Worm (Caenorhabditis elegans) whole organism, L4/young adult: Measurements from ENCODE around the gene T11B7.5.

ENCODE experiments used
- W03F9.2 ChIP-seq: fragments of 150-350 bp; optimal IDR thresholded peaks from 2 replicates; lab custom pipeline; 2014; ENCODE audit warnings: missing biosample characterization, missing genetic modification characterization
- him-1 ChIP-seq: sonication (generic microtip); optimal IDR thresholded peaks from 2 replicates; lab custom pipeline; 2016; ENCODE audit warnings: missing genotype, missing genetic modification reagents, missing genetic modification characterization, missing compliant biosample characterization

DNA sequence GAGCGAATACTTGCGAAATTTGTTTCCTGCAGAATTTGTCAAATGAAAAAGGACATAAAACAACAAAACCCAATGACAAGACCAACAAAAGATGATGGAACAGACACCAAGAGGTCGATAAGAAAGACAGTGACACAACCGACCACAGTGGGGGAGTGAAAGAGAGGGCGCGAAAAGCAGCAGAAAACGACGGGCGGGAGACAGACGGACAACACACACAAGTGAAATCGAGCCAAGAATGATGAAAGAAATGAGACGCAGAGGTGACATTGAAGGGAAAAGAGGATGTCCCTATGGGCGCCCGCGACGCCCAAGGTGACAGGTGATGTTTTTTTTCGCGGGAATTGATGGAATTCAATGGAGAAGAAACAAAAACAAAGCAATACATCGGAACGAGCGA, 10.2 kb upstream of the T11B7.5 start:
- TF ChIP-seq him-1 (tag; lab: Kevin White, UChicago): no peak
- TF ChIP-seq W03F9.2 (tag; lab: Kevin White, UChicago): peak; percentile 74
